Fruit fly (Drosophila melanogaster) whole organism, embryonic: ENCODE data around the gene CG34163.

Experiments
- Asciz ChIP-seq: fragments of 200-800 bp; sonication (Bioruptor generic); optimal IDR thresholded peaks from 2 replicates; lab custom pipeline; 2017; ENCODE audit warnings: missing biosample characterization, mild to moderate bottlenecking, missing genetic modification characterization, missing genetic modification reagents
- Bgb ChIP-seq: fragments of 200-800 bp; sonication (Bioruptor generic); IDR thresholded peaks from 2 replicates; pipeline ENCODE4 v1.3.6; 2022; ENCODE audit warnings: missing biosample characterization, missing genetic modification characterization; ENCODE audit not compliant: partially characterized antibody
- CG10366 ChIP-seq: fragments of 200-800 bp; sonication (Bioruptor generic); IDR thresholded peaks from 2 replicates; pipeline ENCODE4 v1.3.6; 2022; ENCODE audit warnings: missing biosample characterization, missing genetic modification characterization
- CG10431 ChIP-seq: fragments of 200-800 bp; sonication (Bioruptor generic); optimal IDR thresholded peaks from 3 replicates; lab custom pipeline; 2018; ENCODE audit warnings: missing biosample characterization, mild to moderate bottlenecking, missing genetic modification characterization
- CG10979 ChIP-seq: fragments of 200-800 bp; sonication (Bioruptor generic); optimal IDR thresholded peaks from 2 replicates; lab custom pipeline; 2018; ENCODE audit warnings: missing biosample characterization, mild to moderate bottlenecking, missing genetic modification characterization, moderate library complexity
- CG13424 ChIP-seq: fragments of 200-800 bp; sonication (Bioruptor generic); optimal IDR thresholded peaks from 2 replicates; lab custom pipeline; 2019; ENCODE audit warnings: missing biosample characterization, mild to moderate bottlenecking, missing genetic modification characterization, moderate library complexity
- CG15696 ChIP-seq: fragments of 200-800 bp; sonication (Bioruptor generic); optimal IDR thresholded peaks from 2 replicates; lab custom pipeline; 2019; ENCODE audit warnings: missing biosample characterization, mild to moderate bottlenecking, missing genetic modification characterization, moderate library complexity
- CG1602 ChIP-seq: fragments of 200-800 bp; sonication (Bioruptor generic); optimal IDR thresholded peaks from 3 replicates; lab custom pipeline; 2016; ENCODE audit warnings: missing biosample characterization, missing genetic modification characterization
- CG1603 ChIP-seq: fragments of 200-800 bp; sonication (Bioruptor generic); optimal IDR thresholded peaks from 2 replicates; lab custom pipeline; 2019; ENCODE audit warnings: missing biosample characterization, mild to moderate bottlenecking, missing genetic modification characterization, moderate library complexity
- CG17385 ChIP-seq: fragments of 200-800 bp; sonication (Bioruptor generic); optimal IDR thresholded peaks from 3 replicates; lab custom pipeline; 2018; ENCODE audit warnings: missing biosample characterization, mild to moderate bottlenecking, missing genetic modification characterization
- CG17829 ChIP-seq: fragments of 200-800 bp; optimal IDR thresholded peaks from 2 replicates; lab custom pipeline; 2019; ENCODE audit warnings: missing biosample characterization, mild to moderate bottlenecking, missing genetic modification characterization, moderate library complexity
- CG17912 ChIP-seq: fragments of 200-800 bp; sonication (Bioruptor generic); optimal IDR thresholded peaks from 2 replicates; lab custom pipeline; 2018; ENCODE audit warnings: missing biosample characterization, mild to moderate bottlenecking, missing genetic modification characterization
- CG18619 ChIP-seq: fragments of 200-800 bp; sonication (Bioruptor generic); optimal IDR thresholded peaks from 3 replicates; lab custom pipeline; 2017; ENCODE audit warnings: missing biosample characterization, mild to moderate bottlenecking, missing genetic modification characterization
- CG3726 ChIP-seq: fragments of 200-800 bp; sonication (Bioruptor generic); IDR thresholded peaks from 3 replicates; pipeline ENCODE4, ENCODE4 v1.3.6; 2022; ENCODE audit warnings: missing biosample characterization, missing genetic modification characterization
- CG4360 ChIP-seq: fragments of 200-800 bp; sonication (Bioruptor generic); IDR thresholded peaks from 2 replicates; pipeline ENCODE4 v1.3.6; 2022; ENCODE audit warnings: missing biosample characterization, missing genetic modification characterization
- CG4424 ChIP-seq: fragments of 200-800 bp; sonication (Bioruptor generic); optimal IDR thresholded peaks from 3 replicates; lab custom pipeline; 2016; ENCODE audit warnings: missing biosample characterization, missing genetic modification characterization
- CG6272 ChIP-seq: fragments of 200-800 bp; sonication (Bioruptor generic); IDR thresholded peaks from 2 replicates; pipeline ENCODE4 v1.3.6; 2022; ENCODE audit warnings: missing biosample characterization, missing genetic modification characterization
- CG7271 ChIP-seq: fragments of 200-800 bp; sonication (Bioruptor generic); optimal IDR thresholded peaks from 2 replicates; lab custom pipeline; 2018; ENCODE audit warnings: missing biosample characterization, mild to moderate bottlenecking, missing genetic modification characterization, moderate library complexity
- CG7372 ChIP-seq: fragments of 200-800 bp; sonication (Bioruptor generic); IDR thresholded peaks from 2 replicates; pipeline ENCODE4 v1.3.6; 2022; ENCODE audit warnings: missing biosample characterization, missing genetic modification characterization
- CG7556 ChIP-seq: fragments of 200-800 bp; sonication (Bioruptor generic); optimal IDR thresholded peaks from 2 replicates; lab custom pipeline; 2017; ENCODE audit warnings: missing biosample characterization, mild to moderate bottlenecking, missing genetic modification characterization
- CG9215 ChIP-seq: fragments of 200-800 bp; sonication (Bioruptor generic); IDR thresholded peaks from 2 replicates; pipeline ENCODE4 v1.3.6; 2022; ENCODE audit warnings: missing biosample characterization, missing genetic modification characterization
- CHES-1-like ChIP-seq: fragments of 200-800 bp; sonication (Bioruptor generic); optimal IDR thresholded peaks from 2 replicates; lab custom pipeline; 2016; ENCODE audit warnings: missing biosample characterization, missing genetic modification characterization
- D ChIP-seq, 2 experiments: fragments of 200-800 bp in 1 of 2; fragments of >200 bp in 1 of 2; sonication (Bioruptor generic) in 1 of 2; optimal IDR thresholded peaks; 2 replicates in 1 of 2; 3 replicates in 1 of 2; lab custom pipeline; 2017; ENCODE audit warnings: mild to moderate bottlenecking in 1 of 2, missing biosample characterization in 1 of 2, missing genetic modification characterization in 1 of 2, missing genetic modification reagents in 1 of 2
- ERR ChIP-seq: fragments of 200-800 bp; sonication (Bioruptor generic); optimal IDR thresholded peaks from 2 replicates; lab custom pipeline; 2016; ENCODE audit warnings: missing biosample characterization, missing genetic modification characterization
- Eip74EF ChIP-seq, 2 experiments: fragments of 200-800 bp in 1 of 2; fragments of >200 bp in 1 of 2; sonication (Bioruptor generic) in 1 of 2; optimal IDR thresholded peaks; 2 replicates each; lab custom pipeline; 2017 to 2019; ENCODE audit warnings: missing biosample characterization in 2 of 2, missing genetic modification characterization in 2 of 2, mild to moderate bottlenecking in 1 of 2, moderate library complexity in 1 of 2
- HLH3B ChIP-seq: fragments of 200-800 bp; sonication (Bioruptor generic); IDR thresholded peaks from 2 replicates; pipeline ENCODE4 v1.3.6; 2022; ENCODE audit warnings: missing biosample characterization, missing genetic modification characterization
- Hand ChIP-seq: fragments of 200-800 bp; sonication (Bioruptor generic); optimal IDR thresholded peaks from 2 replicates; lab custom pipeline; 2017; ENCODE audit warnings: mild to moderate bottlenecking, missing biosample characterization, missing genetic modification reagents, missing genetic modification characterization
- Mes4 ChIP-seq: fragments of 200-800 bp; sonication (Bioruptor generic); optimal IDR thresholded peaks from 2 replicates; lab custom pipeline; 2016; ENCODE audit warnings: missing biosample characterization, missing genetic modification characterization
- Mrtf ChIP-seq: fragments of 200-800 bp; sonication (Bioruptor generic); IDR thresholded peaks from 3 replicates; pipeline ENCODE4 v1.3.6; 2022; ENCODE audit warnings: missing biosample characterization, missing genetic modification characterization
- NC2α ChIP-seq: fragments of 200-800 bp; sonication (Bioruptor generic); optimal IDR thresholded peaks from 2 replicates; lab custom pipeline; 2016; ENCODE audit warnings: missing biosample characterization, missing genetic modification characterization
- Nf-YC ChIP-seq: fragments of 200-800 bp; optimal IDR thresholded peaks from 3 replicates; lab custom pipeline; 2019; ENCODE audit warnings: missing biosample characterization, mild to moderate bottlenecking, missing genetic modification characterization, moderate library complexity
- Oaz ChIP-seq: fragments of 200-800 bp; sonication (Bioruptor generic); IDR thresholded peaks from 2 replicates; pipeline ENCODE4 v1.3.6; 2022; ENCODE audit warnings: missing biosample characterization, missing genetic modification characterization
- Stat92E ChIP-seq, 3 experiments: fragments of >200 bp in 2 of 3; fragments of 200-800 bp in 1 of 3; sonication (Bioruptor generic) in 1 of 3; optimal IDR thresholded peaks; 2 replicates each; lab custom pipeline; 2017 to 2019; ENCODE audit warnings: missing biosample characterization in 3 of 3, missing genetic modification characterization in 3 of 3, mild to moderate bottlenecking in 1 of 3, moderate library complexity in 1 of 3
- TFAM ChIP-seq: fragments of 200-800 bp; sonication (Bioruptor generic); optimal IDR thresholded peaks from 2 replicates; lab custom pipeline; 2017; ENCODE audit warnings: missing biosample characterization, missing genetic modification characterization, inconsistent platforms
- bbx ChIP-seq: fragments of 200-800 bp; sonication (Bioruptor generic); IDR thresholded peaks from 2 replicates; pipeline ENCODE4 v1.3.6; 2022; ENCODE audit warnings: missing biosample characterization, missing genetic modification characterization; ENCODE audit not compliant: partially characterized antibody
- bowl ChIP-seq: fragments of 200-800 bp; sonication (Bioruptor generic); IDR thresholded peaks from 2 replicates; pipeline ENCODE4 v1.3.6; 2022; ENCODE audit warnings: missing biosample characterization, missing genetic modification characterization
- cas ChIP-seq: fragments of 200-800 bp; sonication (Bioruptor generic); IDR thresholded peaks from 2 replicates; pipeline ENCODE4 v1.3.6; 2022; ENCODE audit warnings: missing biosample characterization, missing genetic modification characterization
- croc ChIP-seq: fragments of 200-800 bp; sonication (Bioruptor generic); conservative IDR thresholded peaks from 3 replicates; pipeline ENCODE4 v1.3.6; 2022; ENCODE audit warnings: missing biosample characterization, missing genetic modification characterization
- disco-r ChIP-seq: fragments of 200-800 bp; sonication (Bioruptor generic); optimal IDR thresholded peaks from 2 replicates; lab custom pipeline; 2016; ENCODE audit warnings: missing biosample characterization, missing genetic modification characterization
- exex ChIP-seq: fragments of 200-800 bp; sonication (Bioruptor generic); optimal IDR thresholded peaks from 4 replicates; lab custom pipeline; 2018; ENCODE audit warnings: missing biosample characterization, mild to moderate bottlenecking, missing genetic modification characterization, moderate library complexity
- h ChIP-seq: fragments of >200 bp; optimal IDR thresholded peaks from 2 replicates; lab custom pipeline; 2017
- ind ChIP-seq: fragments of 200-800 bp; sonication (Bioruptor generic); optimal IDR thresholded peaks from 3 replicates; lab custom pipeline; 2016; ENCODE audit warnings: missing biosample characterization, missing genetic modification characterization
- jing ChIP-seq: fragments of 200-800 bp; sonication (Bioruptor generic); optimal IDR thresholded peaks from 2 replicates; lab custom pipeline; 2018; ENCODE audit warnings: missing biosample characterization, mild to moderate bottlenecking, missing genetic modification characterization
- ken ChIP-seq: fragments of 200-800 bp; sonication (Bioruptor generic); IDR thresholded peaks from 3 replicates; pipeline ENCODE4 v1.3.6; 2022; ENCODE audit warnings: missing biosample characterization, missing genetic modification characterization
- nerfin-2 ChIP-seq: fragments of 200-800 bp; sonication (Bioruptor generic); IDR thresholded peaks from 2 replicates; pipeline ENCODE4 v1.3.6; 2022; ENCODE audit warnings: missing biosample characterization, missing genetic modification characterization; ENCODE audit not compliant: partially characterized antibody
- pb ChIP-seq: fragments of 200-800 bp; sonication (Bioruptor generic); optimal IDR thresholded peaks from 3 replicates; lab custom pipeline; 2016; ENCODE audit warnings: missing biosample characterization, missing genetic modification characterization
- prd ChIP-seq, 3 experiments: fragments of >200 bp in 2 of 3; fragments of 200-800 bp in 1 of 3; sonication (Bioruptor generic) in 1 of 3; optimal IDR thresholded peaks in 2 of 3; IDR thresholded peaks in 1 of 3; 2 replicates in 2 of 3; 3 replicates in 1 of 3; pipeline versions ENCODE4 v1.3.6 to Lab custom; 2017 to 2022; ENCODE audit warnings: missing biosample characterization in 1 of 3, missing genetic modification characterization in 1 of 3
- slbo ChIP-seq: fragments of 200-800 bp; sonication (Bioruptor generic); IDR thresholded peaks from 2 replicates; pipeline ENCODE4 v1.3.6; 2022; ENCODE audit warnings: missing biosample characterization, missing genetic modification characterization
- wdn ChIP-seq: fragments of 200-800 bp; sonication (Bioruptor generic); IDR thresholded peaks from 2 replicates; pipeline ENCODE4 v1.3.6; 2022; ENCODE audit warnings: missing biosample characterization, missing genetic modification characterization
- yki ChIP-seq: fragments of >200 bp; optimal IDR thresholded peaks from 3 replicates; lab custom pipeline; 2018

The CG34163 gene

DNA sequence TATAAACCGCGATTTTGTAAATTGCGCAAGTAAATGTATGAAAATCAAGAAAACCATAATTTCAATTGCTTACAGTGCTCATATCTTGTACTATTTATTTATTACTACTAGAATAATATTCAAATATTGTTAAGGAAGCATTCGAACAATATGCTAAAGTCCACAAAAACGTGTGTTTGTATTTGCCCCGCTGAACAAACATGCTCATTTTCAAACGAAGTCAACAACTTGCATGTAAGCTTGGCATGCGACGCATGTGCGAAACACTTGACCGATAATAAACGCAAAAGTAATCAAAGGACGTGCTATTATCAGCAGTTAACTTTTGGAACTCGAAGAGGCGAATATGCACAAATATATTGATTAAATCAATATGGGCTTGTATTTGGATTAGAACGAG lies 33.1 kb downstream of the CG34163 start (continued):
- TF ChIP-seq CG10979 (tag; lab: Kevin White, UChicago) = peak; percentile 8
- TF ChIP-seq Oaz = no peak
- TF ChIP-seq CG1603 (tag; lab: Kevin White, UChicago) = peak; percentile 69
- TF ChIP-seq prd (optimal IDR thresholded peaks at IDR 0.05; lab: Kevin White, UChicago) = no peak
- peak; percentile 51; the same call in 2 of the 3 replicates for TF ChIP-seq prd (GFP tag; IDR thresholded peaks at IDR 0.05; lab: Robert Waterston, UW)
- no peak; the same call in 1 of the 2 replicates for TF ChIP-seq wdn (GFP tag; lab: Robert Waterston, UW)
- no peak for TF ChIP-seq croc (GFP tag; lab: Robert Waterston, UW)
- no peak for TF ChIP-seq CG6272 (GFP tag; lab: Robert Waterston, UW)
- TF ChIP-seq NC2α (GFP tag; lab: Kevin White, UChicago) = peak; percentile 6
- TF ChIP-seq CG17829 = no peak
- TF ChIP-seq CG17385 (GFP tag; lab: Kevin White, UChicago) = peak; percentile 28
- peak; percentile 58 for TF ChIP-seq CG13424 (tag; lab: Kevin White, UChicago)
- TF ChIP-seq CG18619 (GFP tag; lab: Kevin White, UChicago) = peak; percentile 76
- TF ChIP-seq CG7372 = no peak
- TF ChIP-seq disco-r = no peak
- peak in 1 of 2 experiments; percentile 79 for TF ChIP-seq Eip74EF (GFP tag; optimal IDR thresholded peaks at IDR 0.05; lab: Kevin White, UChicago)
- TF ChIP-seq CG17912 (GFP tag; lab: Kevin White, UChicago) = peak; percentile 8
- peak; percentile 70 for TF ChIP-seq CG10431
- no peak for TF ChIP-seq Mrtf (GFP tag; lab: Robert Waterston, UW)
- no peak for TF ChIP-seq bbx (GFP tag; lab: Robert Waterston, UW)
- TF ChIP-seq D (optimal IDR thresholded peaks at IDR 0.05; lab: Kevin White, UChicago) = no peak
- no peak for TF ChIP-seq D (GFP tag; optimal IDR thresholded peaks at IDR 0.05; lab: Kevin White, UChicago)
- TF ChIP-seq slbo (GFP tag; lab: Robert Waterston, UW) = 0 out of 2 replicates have a peak, but pooled peaks have one; percentile 8
- no peak for TF ChIP-seq ind (GFP tag; lab: Kevin White, UChicago)
- TF ChIP-seq CG3726 (GFP tag; lab: Robert Waterston, UW) = no peak
- TF ChIP-seq Bgb (GFP tag; lab: Robert Waterston, UW) = no peak
- TF ChIP-seq TFAM (GFP tag; lab: Kevin White, UChicago) = no peak
- no peak for TF ChIP-seq jing
- no peak for TF ChIP-seq ERR (GFP tag; lab: Kevin White, UChicago)
- TF ChIP-seq CG7271 (tag; lab: Kevin White, UChicago) = peak; percentile 29
- no peak for TF ChIP-seq nerfin-2
- peak; percentile 4 for TF ChIP-seq exex (tag; lab: Kevin White, UChicago)
- TF ChIP-seq CG4360 = no peak; the same call in 1 of the 2 replicates
- TF ChIP-seq Asciz (GFP tag; lab: Kevin White, UChicago) = peak; percentile 78
- no peak for TF ChIP-seq Stat92E (GFP tag; optimal IDR thresholded peaks at IDR 0.05; lab: Kevin White, UChicago)
- TF ChIP-seq CG15696 (tag; lab: Kevin White, UChicago) = peak; percentile 68
- TF ChIP-seq CG1602 (GFP tag; lab: Kevin White, UChicago) = peak; percentile 22
- TF ChIP-seq HLH3B = no peak; the same call in 1 of the 2 replicates
- no peak for TF ChIP-seq CG4424
- TF ChIP-seq yki (lab: Kevin White, UChicago) = no peak
- no peak for TF ChIP-seq cas (GFP tag; lab: Robert Waterston, UW)
- TF ChIP-seq CG7556 (GFP tag; lab: Kevin White, UChicago) = peak; percentile 75
- TF ChIP-seq bowl (GFP tag; lab: Robert Waterston, UW) = no peak
- no peak for TF ChIP-seq pb
- TF ChIP-seq CG9215 (GFP tag; lab: Robert Waterston, UW) = no peak
- no peak for TF ChIP-seq ken (GFP tag; lab: Robert Waterston, UW)
- TF ChIP-seq CHES-1-like = no peak
- no peak for TF ChIP-seq CG10366 (GFP tag; lab: Robert Waterston, UW)
- no peak for TF ChIP-seq h (lab: Kevin White, UChicago)
- TF ChIP-seq Hand (GFP tag; lab: Kevin White, UChicago) = peak; percentile 42
- peak; percentile 17 for TF ChIP-seq Mes4
- TF ChIP-seq Nf-YC = no peak
